Worm (Caenorhabditis elegans) whole organism, late embryonic: ENCODE data around the gene ins-1.
A peak's percentile ranks its signal among the peaks of the same experiment; 100 is the strongest.

Experiments used
- F13H6.1 ChIP-seq: sonication (generic microtip); optimal IDR thresholded peaks from 2 replicates; lab custom pipeline; 2016; ENCODE audit warnings: missing genetic modification characterization, missing compliant biosample characterization
- ama-1 ChIP-seq: fragments of 150-350 bp; optimal IDR thresholded peaks from 2 replicates; lab custom pipeline; 2014
- ceh-18 ChIP-seq: sonication (generic microtip); optimal IDR thresholded peaks from 2 replicates; lab custom pipeline; 2016; ENCODE audit warnings: missing genetic modification characterization, missing compliant biosample characterization
- ceh-2 ChIP-seq: sonication (generic microtip); optimal IDR thresholded peaks from 2 replicates; lab custom pipeline; 2016; ENCODE audit warnings: missing genotype, missing genetic modification characterization, missing compliant biosample characterization
- ceh-9 ChIP-seq: sonication (generic microtip); optimal IDR thresholded peaks from 2 replicates; lab custom pipeline; 2016; ENCODE audit warnings: mild to moderate bottlenecking, missing genetic modification characterization, inconsistent platforms, missing compliant biosample characterization
- dmd-4 ChIP-seq: sonication (generic microtip); optimal IDR thresholded peaks from 2 replicates; lab custom pipeline; 2016; ENCODE audit warnings: borderline replicate concordance, missing genetic modification characterization, missing compliant biosample characterization
- hlh-15 ChIP-seq: sonication (generic microtip); optimal IDR thresholded peaks from 2 replicates; lab custom pipeline; 2016; ENCODE audit warnings: missing genetic modification characterization, missing compliant biosample characterization
- hlh-8 ChIP-seq: sonication (generic microtip); optimal IDR thresholded peaks from 2 replicates; lab custom pipeline; 2016; ENCODE audit warnings: missing genotype, missing genetic modification characterization, missing compliant biosample characterization
- lin-11 ChIP-seq: fragments of 200-800 bp; sonication (Bioruptor generic); optimal IDR thresholded peaks from 2 replicates; lab custom pipeline; 2018; ENCODE audit warnings: mild to moderate bottlenecking, missing genetic modification characterization, missing compliant biosample characterization
- mec-3 ChIP-seq: sonication (generic microtip); optimal IDR thresholded peaks from 2 replicates; lab custom pipeline; 2016; ENCODE audit warnings: borderline replicate concordance, missing genetic modification characterization, missing compliant biosample characterization
- odd-2 ChIP-seq: sonication (generic microtip); optimal IDR thresholded peaks from 2 replicates; lab custom pipeline; 2017; ENCODE audit warnings: antibody characterized with exemption, mild to moderate bottlenecking, missing genetic modification characterization, missing compliant biosample characterization
- pax-1 ChIP-seq: fragments of 150-350 bp; optimal IDR thresholded peaks from 2 replicates; lab custom pipeline; 2014; ENCODE audit warnings: missing biosample characterization, missing genetic modification characterization
- pqm-1 ChIP-seq: sonication (generic microtip); optimal IDR thresholded peaks from 2 replicates; lab custom pipeline; 2016; ENCODE audit warnings: missing genetic modification characterization, missing compliant biosample characterization
- ref-2 ChIP-seq: sonication (generic microtip); optimal IDR thresholded peaks from 2 replicates; lab custom pipeline; 2016; ENCODE audit warnings: missing genetic modification characterization, missing compliant biosample characterization
- sox-2 ChIP-seq: fragments of 200-800 bp; sonication (Bioruptor generic); IDR thresholded peaks from 2 replicates; pipeline ENCODE4 v1.3.6; 2022; ENCODE audit warnings: missing genetic modification reagents, missing genetic modification characterization, missing compliant biosample characterization
- sox-4 ChIP-seq: sonication (generic microtip); optimal IDR thresholded peaks from 2 replicates; lab custom pipeline; 2017; ENCODE audit warnings: mild to moderate bottlenecking, missing genetic modification characterization, inconsistent platforms, missing compliant biosample characterization
- ztf-16 ChIP-seq: sonication (generic microtip); optimal IDR thresholded peaks from 2 replicates; lab custom pipeline; 2017; ENCODE audit warnings: missing genetic modification characterization, missing compliant biosample characterization

The ins-1 gene

ce11 chrIV:10483607-10484117 is 47.2 kb downstream of the ins-1 start, which contains the start of the genes F01D4.5 and ced-5 (continued):
- no peak for TF ChIP-seq sox-2
- TF ChIP-seq sox-4 (tag; lab: Kevin White, UChicago), result no peak
- no peak for TF ChIP-seq odd-2
- no peak for TF ChIP-seq pax-1 (tag; lab: Kevin White, UChicago)
- no peak for TF ChIP-seq hlh-15 (tag; lab: Kevin White, UChicago)
- TF ChIP-seq ama-1 (lab: Kevin White, UChicago), result no peak
- no peak for TF ChIP-seq ceh-18 (tag; lab: Kevin White, UChicago)
- peak; percentile 26 for TF ChIP-seq F13H6.1 (tag; lab: Kevin White, UChicago)
- TF ChIP-seq ztf-16 (tag; lab: Kevin White, UChicago), result peak; percentile 58
- peak; percentile 78 for TF ChIP-seq hlh-8
- no peak for TF ChIP-seq ceh-9 (tag; lab: Kevin White, UChicago)
- TF ChIP-seq dmd-4, result no peak
- no peak for TF ChIP-seq mec-3 (tag; lab: Kevin White, UChicago)
- no peak for TF ChIP-seq lin-11 (tag; lab: Kevin White, UChicago)
- TF ChIP-seq ref-2, result peak; percentile 73
- TF ChIP-seq ceh-2 (tag; lab: Kevin White, UChicago), result peak; percentile 93
- TF ChIP-seq pqm-1 (tag; lab: Kevin White, UChicago), result peak; percentile 38
